Worm (Caenorhabditis elegans) whole organism, midembryonic: Measurements from ENCODE around the gene srh-112.

ENCODE experiments used
- T22C8.4 ChIP-seq: fragments of 200-800 bp; sonication (Bioruptor generic); IDR thresholded peaks from 2 replicates; pipeline ENCODE4 v1.3.6; 2022; ENCODE audit warnings: missing genetic modification characterization, missing compliant biosample characterization
- cog-1 ChIP-seq: sonication (generic microtip); optimal IDR thresholded peaks from 2 replicates; lab custom pipeline; 2016; ENCODE audit warnings: missing genetic modification characterization, missing compliant biosample characterization
- flt-1 ChIP-seq: fragments of 200-800 bp; sonication (Bioruptor generic); IDR thresholded peaks from 2 replicates; pipeline ENCODE4 v1.3.6; 2022; ENCODE audit warnings: missing genetic modification characterization, missing compliant biosample characterization
- klf-2 ChIP-seq: fragments of 200-800 bp; sonication (Bioruptor generic); conservative IDR thresholded peaks from 2 replicates; pipeline ENCODE4 v1.3.6; 2022; ENCODE audit warnings: missing genetic modification reagents, missing genetic modification characterization, missing compliant biosample characterization
- med-1 ChIP-seq: sonication (generic microtip); optimal IDR thresholded peaks from 2 replicates; lab custom pipeline; 2017; ENCODE audit warnings: missing genetic modification characterization, mild to moderate bottlenecking, missing compliant biosample characterization, antibody characterized with exemption, missing genetic modification reagents; ENCODE audit not compliant: insufficient read depth
- ref-1 ChIP-seq: fragments of 200-800 bp; sonication (Bioruptor generic); conservative IDR thresholded peaks from 2 replicates; pipeline ENCODE4 v1.3.6; 2022; ENCODE audit warnings: missing genetic modification reagents, missing genetic modification characterization, missing compliant biosample characterization
- tab-1 ChIP-seq: fragments of 200-800 bp; sonication (Bioruptor generic); IDR thresholded peaks from 2 replicates; pipeline ENCODE4 v1.3.6; 2022; ENCODE audit warnings: missing genetic modification characterization, missing compliant biosample characterization
- ztf-23 ChIP-seq: fragments of 200-800 bp; sonication (Bioruptor generic); IDR thresholded peaks from 2 replicates; pipeline ENCODE4 v1.3.6; 2022; ENCODE audit warnings: missing genetic modification reagents, missing genetic modification characterization, missing compliant biosample characterization

DNA sequence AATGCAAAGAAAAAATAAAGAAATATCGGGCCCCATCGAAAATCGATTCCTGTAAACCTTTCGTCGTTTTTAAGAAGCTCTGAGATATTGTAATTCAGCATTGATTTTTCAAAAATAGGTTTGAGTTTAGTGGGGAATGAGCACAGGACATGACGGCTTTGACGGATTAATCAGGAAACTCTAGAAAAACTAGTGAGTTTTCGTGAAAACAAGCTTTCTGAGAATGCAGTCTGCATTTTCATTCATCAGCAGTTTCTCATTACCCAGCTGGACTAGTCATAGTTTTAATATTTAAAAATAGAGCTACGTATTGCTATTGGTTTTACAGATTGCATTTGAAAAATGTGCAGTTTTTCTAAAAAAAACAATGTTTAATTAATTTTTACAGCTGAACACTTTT is 33.8 kb downstream of the srh-112 start, which contains the start of gene srz-47:
- no peak for TF ChIP-seq T22C8.4 (GFP tag; lab: Robert Waterston, UW)
- TF ChIP-seq flt-1 (GFP tag; lab: Robert Waterston, UW), result no peak
- TF ChIP-seq tab-1, result no peak
- TF ChIP-seq ztf-23 (GFP tag; lab: Robert Waterston, UW), result no peak
- TF ChIP-seq ref-1, result no peak
- TF ChIP-seq med-1 (GFP tag; lab: Kevin White, UChicago), result no peak
- TF ChIP-seq klf-2 (GFP tag; lab: Robert Waterston, UW), result no peak
- no peak for TF ChIP-seq cog-1 (tag; lab: Kevin White, UChicago)
